Fruit fly (Drosophila melanogaster) whole organism: ENCODE results near the gene CG12499.

Experiments used
- CG8478 ChIP-seq: fragments of >200 bp; optimal IDR thresholded peaks from 2 replicates; lab custom pipeline; 2018; ENCODE audit warnings: inconsistent platforms
- Dll ChIP-seq: fragments of >200 bp; optimal IDR thresholded peaks from 2 replicates; lab custom pipeline; 2017
- EcR ChIP-seq, 2 experiments: fragments of >200 bp; optimal IDR thresholded peaks; 2 replicates each; lab custom pipeline; 2017; ENCODE audit warnings: missing biosample characterization in 2 of 2, missing genetic modification characterization in 2 of 2, missing genetic modification reagents in 2 of 2
- pan ChIP-seq: fragments of >200 bp; optimal IDR thresholded peaks from 2 replicates; lab custom pipeline; 2017
- psq ChIP-seq: fragments of >200 bp; optimal IDR thresholded peaks from 2 replicates; lab custom pipeline; 2017
- usp ChIP-seq: fragments of >200 bp; optimal IDR thresholded peaks from 2 replicates; lab custom pipeline; 2017; ENCODE audit warnings: missing biosample characterization, missing genetic modification characterization, mixed read lengths

The CG12499 gene

dm6 chr3R:22436050-22436449 lies 10.3 kb downstream of the CG12499 start, which contains the start of gene CG13847:
Gene CG13847, minus strand, starts transcription at chr3R:22436150.
- TF ChIP-seq CG8478 (lab: Kevin White, UChicago) (no peak), pan (no peak), Dll (lab: Kevin White, UChicago) (no peak), EcR (GFP tag; optimal IDR thresholded peaks at IDR 0.05; lab: Kevin White, UChicago) (no peak), psq (lab: Kevin White, UChicago) (no peak), usp (GFP tag; lab: Kevin White, UChicago) (no peak)

- TF ChIP-seq Dll (lab: Kevin White, UChicago) (no peak), CG8478 (lab: Kevin White, UChicago) (no peak), EcR (GFP tag; optimal IDR thresholded peaks at IDR 0.05; lab: Kevin White, UChicago) (no peak), usp (GFP tag; lab: Kevin White, UChicago) (no peak), psq (lab: Kevin White, UChicago) (no peak), pan (no peak)
These were observed 14.1 kb downstream of the CG12499 start for dm6 chr3R:22432200-22432804.

- TF ChIP-seq CG8478 (lab: Kevin White, UChicago) (no peak), pan (no peak), Dll (lab: Kevin White, UChicago) (no peak), usp (GFP tag; lab: Kevin White, UChicago) (no peak), EcR (GFP tag; optimal IDR thresholded peaks at IDR 0.05; lab: Kevin White, UChicago) (no peak), psq (lab: Kevin White, UChicago) (no peak)
These were observed 21.7 kb downstream of the CG12499 start, which contains the start of gene pinta for dm6 chr3R:22424602-22425190. Gene pinta, minus strand, starts transcription at chr3R:22424929.

- TF ChIP-seq EcR (GFP tag; optimal IDR thresholded peaks at IDR 0.05; lab: Kevin White, UChicago) (no peak), usp (GFP tag; lab: Kevin White, UChicago) (no peak), CG8478 (lab: Kevin White, UChicago) (no peak), psq (lab: Kevin White, UChicago) (no peak), Dll (lab: Kevin White, UChicago) (no peak), pan (no peak)
These were observed 22.4 kb downstream of the CG12499 start for dm6 chr3R:22423996-22424395.

dm6 chr3R:22421618-22422017 lies 24.8 kb downstream of the CG12499 start:
- TF ChIP-seq Dll (lab: Kevin White, UChicago), result no peak
- TF ChIP-seq usp (GFP tag; lab: Kevin White, UChicago), result no peak
- TF ChIP-seq CG8478 (lab: Kevin White, UChicago), result no peak
- TF ChIP-seq pan, result no peak

dm6 chr3R:22420911-22421310 lies 25.5 kb downstream of the CG12499 start, which contains the start of the genes Nop56 and mats:
Gene Nop56, minus strand, starts transcription at chr3R:22421068.
Gene mats, plus strand, starts transcription at chr3R:22421161.
- no peak for TF ChIP-seq pan
- no peak for TF ChIP-seq Dll (lab: Kevin White, UChicago)
- no peak for TF ChIP-seq usp (GFP tag; lab: Kevin White, UChicago)
- no peak for TF ChIP-seq CG8478 (lab: Kevin White, UChicago)
- no peak for TF ChIP-seq EcR (GFP tag; optimal IDR thresholded peaks at IDR 0.05; lab: Kevin White, UChicago)
- no peak for TF ChIP-seq psq (lab: Kevin White, UChicago)

dm6 chr3R:22411879-22412587 lies 34.4 kb downstream of the CG12499 start:
- TF ChIP-seq Dll (lab: Kevin White, UChicago) (no peak), pan (no peak), CG8478 (lab: Kevin White, UChicago) (no peak), EcR (GFP tag; optimal IDR thresholded peaks at IDR 0.05; lab: Kevin White, UChicago) (no peak), psq (lab: Kevin White, UChicago) (no peak), usp (GFP tag; lab: Kevin White, UChicago) (no peak)

- no peak for TF ChIP-seq EcR (GFP tag; optimal IDR thresholded peaks at IDR 0.05; lab: Kevin White, UChicago)
- TF ChIP-seq Dll (lab: Kevin White, UChicago), result no peak
- no peak for TF ChIP-seq pan
- no peak for TF ChIP-seq psq (lab: Kevin White, UChicago)
- TF ChIP-seq usp (GFP tag; lab: Kevin White, UChicago), result no peak
- TF ChIP-seq CG8478 (lab: Kevin White, UChicago), result no peak
These were observed 35.6 kb downstream of the CG12499 start, which contains the start of the genes CG13850 and lqfR for dm6 chr3R:22410537-22411360. Gene CG13850, minus strand, starts transcription at chr3R:22410915. Gene lqfR, plus strand, starts transcription at chr3R:22411301.

dm6 chr3R:22405639-22406038 lies 40.7 kb downstream of the CG12499 start, which contains the start of gene CG13855:
Gene CG13855, plus strand, starts transcription at chr3R:22405939.
- no peak for TF ChIP-seq CG8478 (lab: Kevin White, UChicago)
- TF ChIP-seq pan, result no peak
- TF ChIP-seq EcR (GFP tag; optimal IDR thresholded peaks at IDR 0.05; lab: Kevin White, UChicago), result no peak
- TF ChIP-seq psq (lab: Kevin White, UChicago), result no peak
- TF ChIP-seq Dll (lab: Kevin White, UChicago), result no peak
- no peak for TF ChIP-seq usp (GFP tag; lab: Kevin White, UChicago)

dm6 chr3R:22402355-22402754 lies 44.0 kb downstream of the CG12499 start, which contains the start of gene CG13856:
Gene CG13856, plus strand, starts transcription at chr3R:22402655.
- TF ChIP-seq psq (lab: Kevin White, UChicago) (no peak), usp (GFP tag; lab: Kevin White, UChicago) (no peak), Dll (lab: Kevin White, UChicago) (no peak), EcR (GFP tag; optimal IDR thresholded peaks at IDR 0.05; lab: Kevin White, UChicago) (no peak), pan (no peak), CG8478 (lab: Kevin White, UChicago) (no peak)
